Fruit fly (Drosophila melanogaster) whole organism, larva: ENCODE data around the gene CG7133.

Experiments
- noc ChIP-seq: fragments of 200-800 bp; sonication (Bioruptor generic); optimal IDR thresholded peaks from 3 replicates; lab custom pipeline; 2019; ENCODE audit warnings: missing biosample characterization, mild to moderate bottlenecking, missing genetic modification characterization, moderate library complexity

Gene CG7133

dm6 chr3L:22063833-22064232 is 10.5 kb downstream of the CG7133 start:
- TF ChIP-seq noc (tag; lab: Kevin White, UChicago) = no peak

dm6 chr3L:22053343-22053742 is 21.0 kb downstream of the CG7133 start:
- no peak for TF ChIP-seq noc (tag; lab: Kevin White, UChicago)

DNA sequence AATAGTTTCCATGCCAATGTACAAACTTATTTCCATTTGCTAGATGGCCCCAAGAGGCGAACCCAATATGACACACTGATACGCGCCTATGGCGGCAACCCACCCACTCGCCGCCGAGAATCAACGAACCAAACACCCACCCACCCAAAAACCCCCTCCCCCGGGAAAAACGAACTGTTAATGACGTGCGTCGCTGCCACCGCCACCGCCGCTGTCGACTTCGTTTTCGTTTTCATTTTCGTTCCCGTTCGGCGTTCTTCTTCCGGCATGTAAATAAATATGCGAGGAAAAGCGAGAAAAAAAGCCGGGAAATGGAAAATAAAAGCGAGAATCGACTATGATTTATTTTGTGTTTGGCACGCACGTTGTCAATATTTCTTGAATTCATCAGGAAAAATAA is 23.2 kb downstream of the CG7133 start:
- no peak for TF ChIP-seq noc (tag; lab: Kevin White, UChicago)

DNA sequence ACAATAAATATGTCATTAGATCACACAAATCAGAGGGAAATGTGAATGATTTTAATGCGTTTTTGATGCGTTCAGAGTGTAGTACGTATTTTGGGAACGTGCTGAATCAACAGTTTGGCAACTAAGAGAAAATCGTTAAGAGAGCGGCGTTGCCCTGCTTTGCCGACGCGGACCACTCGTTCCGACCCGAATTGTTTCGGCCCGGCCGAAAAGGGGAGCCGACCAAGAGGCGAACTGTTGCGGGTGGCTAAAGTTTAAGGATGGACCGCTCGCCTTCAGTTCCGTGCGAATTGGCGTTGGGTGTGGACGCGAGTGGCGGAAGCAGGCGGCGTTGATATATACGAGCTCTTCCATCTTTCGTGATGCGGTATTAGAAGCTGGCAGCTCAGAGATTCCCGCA is 39.6 kb downstream of the CG7133 start, which contains the start of gene Oct-TyrR:
Gene Oct-TyrR (plus strand): TSS at position 287 of the 400 bp plus-strand sequence.
- no peak for TF ChIP-seq noc (tag; lab: Kevin White, UChicago)

dm6 chr3L:22029670-22030069 is 44.7 kb downstream of the CG7133 start, which contains the start of gene CG43392:
TSS of gene CG43392 (minus strand) at chr3L:22029770.
- TF ChIP-seq noc (tag; lab: Kevin White, UChicago) = no peak

DNA sequence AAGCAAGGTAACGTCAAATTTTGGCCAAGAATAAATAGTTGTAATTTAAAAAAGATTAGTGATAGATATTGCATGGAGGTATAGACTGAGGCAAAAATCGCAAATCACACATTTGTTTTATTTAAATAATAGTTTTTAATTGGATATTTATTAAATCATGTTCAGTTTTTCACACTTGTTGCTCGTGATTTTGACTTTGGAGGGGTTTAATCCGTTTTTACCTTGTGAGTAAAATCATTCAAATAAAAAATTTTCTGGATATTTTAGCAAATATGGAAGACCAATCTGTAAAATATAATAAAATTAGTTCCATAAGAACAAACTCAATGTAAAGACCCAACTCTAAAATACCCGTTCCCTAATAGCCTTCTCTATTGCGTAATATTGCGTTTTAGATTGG is 46.1 kb downstream of the CG7133 start, which contains the start of gene CG7140:
Gene CG7140 (minus strand): TSS at position 101 of the 400 bp plus-strand sequence.
- TF ChIP-seq noc (tag; lab: Kevin White, UChicago) = no peak
